Fruit fly (Drosophila melanogaster) whole organism, wandering third instar larva: ENCODE results near the gene hid.
A peak's percentile ranks its signal among the peaks of the same experiment; 100 is the strongest.

Experiments used
- Abd-B ChIP-seq: fragments of >200 bp; optimal IDR thresholded peaks from 2 replicates; lab custom pipeline; 2017; ENCODE audit warnings: missing biosample characterization, missing genetic modification characterization
- CG32264 ChIP-seq: fragments of 200-800 bp; sonication (Bioruptor generic); optimal IDR thresholded peaks from 2 replicates; lab custom pipeline; 2016; ENCODE audit warnings: missing biosample characterization, missing genetic modification characterization
- CG9705 ChIP-seq: fragments of 200-800 bp; sonication (Bioruptor generic); optimal IDR thresholded peaks from 2 replicates; lab custom pipeline; 2018; ENCODE audit warnings: missing biosample characterization, mild to moderate bottlenecking, missing genetic modification characterization
- CrebA ChIP-seq: fragments of 200-800 bp; sonication (Bioruptor generic); optimal IDR thresholded peaks from 2 replicates; lab custom pipeline; 2016; ENCODE audit warnings: missing biosample characterization, mild to moderate bottlenecking, missing genetic modification characterization, borderline replicate concordance
- Dfd ChIP-seq: fragments of >200 bp; optimal IDR thresholded peaks from 2 replicates; lab custom pipeline; 2017; ENCODE audit warnings: missing biosample characterization, missing genetic modification characterization
- Dif ChIP-seq: fragments of 200-275, 200-300 bp; sonication (Bioruptor generic); optimal IDR thresholded peaks from 2 replicates; lab custom pipeline; 2018; ENCODE audit warnings: missing biosample characterization, missing genetic modification characterization; ENCODE audit not compliant: partially characterized antibody
- GATAd ChIP-seq: sonication (Bioruptor generic); optimal IDR thresholded peaks from 2 replicates; lab custom pipeline; 2016; ENCODE audit warnings: missing biosample characterization, missing genetic modification characterization
- HLH106 ChIP-seq: fragments of 200-800 bp; optimal IDR thresholded peaks from 3 replicates; lab custom pipeline; 2019; ENCODE audit warnings: missing biosample characterization, mild to moderate bottlenecking, missing genetic modification characterization, moderate library complexity
- Hnf4 ChIP-seq: fragments of 200-800 bp; sonication (Bioruptor generic); optimal IDR thresholded peaks from 2 replicates; lab custom pipeline; 2016; ENCODE audit warnings: missing biosample characterization, mild to moderate bottlenecking, missing genetic modification characterization
- Hr78 ChIP-seq: fragments of >200 bp; optimal IDR thresholded peaks from 2 replicates; lab custom pipeline; 2017; ENCODE audit warnings: missing biosample characterization, missing genetic modification characterization
- Hr83 ChIP-seq: fragments of 200-300 bp; sonication (Bioruptor generic); optimal IDR thresholded peaks from 2 replicates; lab custom pipeline; 2016; ENCODE audit warnings: missing biosample characterization, mild to moderate bottlenecking, missing genetic modification characterization, moderate library complexity; ENCODE audit not compliant: poor library complexity, severe bottlenecking
- Jra ChIP-seq: sonication (Bioruptor generic); optimal IDR thresholded peaks from 2 replicates; lab custom pipeline; 2016; ENCODE audit warnings: missing biosample characterization, missing genetic modification characterization
- Mio ChIP-seq: sonication (Bioruptor generic); optimal IDR thresholded peaks from 2 replicates; lab custom pipeline; 2016; ENCODE audit warnings: missing biosample characterization, missing genetic modification characterization
- Myc ChIP-seq: fragments of >200 bp; optimal IDR thresholded peaks from 2 replicates; lab custom pipeline; 2017
- N ChIP-seq: fragments of >200 bp; optimal IDR thresholded peaks from 2 replicates; lab custom pipeline; 2018; ENCODE audit warnings: missing biosample characterization, missing external identifiers, missing genetic modification characterization
- OdsH ChIP-seq: fragments of 200-800 bp; sonication (Bioruptor generic); optimal IDR thresholded peaks from 2 replicates; lab custom pipeline; 2016; ENCODE audit warnings: missing biosample characterization, mild to moderate bottlenecking, missing genetic modification characterization
- Rel ChIP-seq, 2 experiments: fragments of 200-800 bp; sonication (Bioruptor generic) in 1 of 2; optimal IDR thresholded peaks; 2 replicates in 1 of 2; 3 replicates in 1 of 2; lab custom pipeline; 2016 to 2019; ENCODE audit warnings: mild to moderate bottlenecking in 2 of 2, missing biosample characterization in 2 of 2, missing genetic modification characterization in 2 of 2, moderate library complexity in 1 of 2
- Sp1 ChIP-seq: fragments of 200-800 bp; sonication (Bioruptor generic); optimal IDR thresholded peaks from 3 replicates; lab custom pipeline; 2019; ENCODE audit warnings: missing biosample characterization, mild to moderate bottlenecking, missing genetic modification characterization, moderate library complexity
- Vsx2 ChIP-seq: fragments of 200-300, 225-300 bp; sonication (Bioruptor generic); optimal IDR thresholded peaks from 2 replicates; lab custom pipeline; 2018; ENCODE audit warnings: missing biosample characterization, missing genetic modification characterization; ENCODE audit not compliant: partially characterized antibody
- br ChIP-seq: fragments of 200-800 bp; sonication (Bioruptor generic); optimal IDR thresholded peaks from 2 replicates; lab custom pipeline; 2016; ENCODE audit warnings: missing biosample characterization, missing genetic modification characterization
- brk ChIP-seq: fragments of 200-800 bp; sonication (Bioruptor generic); optimal IDR thresholded peaks from 2 replicates; lab custom pipeline; 2016; ENCODE audit warnings: missing biosample characterization, mild to moderate bottlenecking, missing genetic modification characterization
- dl ChIP-seq, 2 experiments: fragments of 175-275, 200-275 bp in 1 of 2; fragments of 200-275 bp in 1 of 2; sonication (Bioruptor generic); optimal IDR thresholded peaks; lab custom pipeline; 2018; ENCODE audit warnings: mild to moderate bottlenecking in 2 of 2, missing biosample characterization in 2 of 2, missing genetic modification characterization in 2 of 2, moderate library complexity in 2 of 2; ENCODE audit not compliant: partially characterized antibody in 2 of 2, insufficient read depth in 1 of 2
- dmrt93B ChIP-seq: fragments of 200-800 bp; sonication (Bioruptor generic); optimal IDR thresholded peaks from 2 replicates; lab custom pipeline; 2018; ENCODE audit warnings: missing biosample characterization, mild to moderate bottlenecking, missing genetic modification characterization
- dsf ChIP-seq: sonication (Bioruptor generic); optimal IDR thresholded peaks from 2 replicates; lab custom pipeline; 2016; ENCODE audit warnings: missing biosample characterization, missing genetic modification characterization, borderline replicate concordance
- ey ChIP-seq: fragments of 200-800 bp; sonication (Bioruptor generic); optimal IDR thresholded peaks from 2 replicates; lab custom pipeline; 2016; ENCODE audit warnings: missing biosample characterization, missing genetic modification characterization
- foxo ChIP-seq, 2 experiments: fragments of 200-800 bp; sonication (Bioruptor generic); optimal IDR thresholded peaks; 2 replicates in 1 of 2; 3 replicates in 1 of 2; lab custom pipeline; 2016 to 2017; ENCODE audit warnings: missing biosample characterization in 2 of 2, missing genetic modification characterization in 2 of 2
- fru ChIP-seq: fragments of 200-800 bp; sonication (Bioruptor generic); optimal IDR thresholded peaks from 3 replicates; lab custom pipeline; 2016; ENCODE audit warnings: missing biosample characterization, mild to moderate bottlenecking, missing genetic modification characterization
- h ChIP-seq: fragments of 200-800 bp; sonication (Bioruptor generic); optimal IDR thresholded peaks from 3 replicates; lab custom pipeline; 2016; ENCODE audit warnings: missing biosample characterization, mild to moderate bottlenecking, missing genetic modification characterization
- jim ChIP-seq: fragments of 175-275, 200-325 bp; sonication (Bioruptor generic); optimal IDR thresholded peaks from 2 replicates; lab custom pipeline; 2016; ENCODE audit warnings: missing biosample characterization, mild to moderate bottlenecking, missing genetic modification characterization
- lola ChIP-seq: fragments of >200 bp; optimal IDR thresholded peaks from 2 replicates; lab custom pipeline; 2017; ENCODE audit warnings: missing biosample characterization, missing genetic modification characterization
- pan ChIP-seq: fragments of >200 bp; optimal IDR thresholded peaks from 2 replicates; lab custom pipeline; 2017
- psq ChIP-seq: fragments of 200-800 bp; sonication (Bioruptor generic); optimal IDR thresholded peaks from 3 replicates; lab custom pipeline; 2017; ENCODE audit warnings: missing biosample characterization, mild to moderate bottlenecking, missing genetic modification characterization, moderate library complexity
- rgr ChIP-seq: fragments of 200-800 bp; sonication (Bioruptor generic); optimal IDR thresholded peaks from 3 replicates; lab custom pipeline; 2016; ENCODE audit warnings: missing biosample characterization, mild to moderate bottlenecking, missing genetic modification characterization
- sage ChIP-seq: fragments of 200-800 bp; sonication (Bioruptor generic); optimal IDR thresholded peaks from 2 replicates; lab custom pipeline; 2016; ENCODE audit warnings: missing biosample characterization, mild to moderate bottlenecking, missing genetic modification characterization
- sv ChIP-seq: fragments of 200-800 bp; sonication (Bioruptor generic); optimal IDR thresholded peaks from 3 replicates; lab custom pipeline; 2016; ENCODE audit warnings: missing biosample characterization, missing genetic modification characterization
- tai ChIP-seq: sonication (Bioruptor generic); optimal IDR thresholded peaks from 2 replicates; lab custom pipeline; 2016; ENCODE audit warnings: missing biosample characterization, missing genetic modification characterization
- usp ChIP-seq: fragments of >200 bp; optimal IDR thresholded peaks from 2 replicates; lab custom pipeline; 2017; ENCODE audit warnings: missing biosample characterization, missing genetic modification characterization
- woc ChIP-seq: sonication (Bioruptor generic); optimal IDR thresholded peaks from 2 replicates; lab custom pipeline; 2016; ENCODE audit warnings: missing biosample characterization, mild to moderate bottlenecking, missing genetic modification characterization

hid gene

DNA sequence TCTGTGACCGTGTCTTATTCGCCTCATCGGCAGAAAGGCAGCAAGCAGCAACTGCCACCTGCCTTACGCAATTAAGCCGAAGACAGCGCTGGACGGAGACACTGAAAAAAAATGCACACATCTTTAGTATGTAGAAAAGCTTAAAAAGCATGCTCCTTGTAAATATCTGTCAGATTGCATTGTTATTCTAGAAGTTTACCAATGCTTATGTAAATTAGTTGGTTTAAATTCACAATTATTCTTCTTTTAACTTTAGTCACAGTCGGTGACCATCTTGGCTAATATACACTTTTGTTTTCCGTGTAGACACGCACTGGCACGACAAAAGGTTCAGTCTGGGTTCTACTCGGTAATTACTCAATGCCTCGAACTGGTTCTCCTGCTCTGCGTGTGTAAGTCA, 30.2 kb upstream of the hid start:
- peak; percentile 82 for TF ChIP-seq Sp1 (GFP tag; lab: Kevin White, UChicago)
- TF ChIP-seq ey: peak; percentile 83
- no peak for TF ChIP-seq Rel (GFP tag; optimal IDR thresholded peaks at IDR 0.05; lab: Kevin White, UChicago)
- TF ChIP-seq Rel (tag; optimal IDR thresholded peaks at IDR 0.05; lab: Kevin White, UChicago): no peak
- peak; percentile 86 for TF ChIP-seq h (GFP tag; lab: Kevin White, UChicago)
- TF ChIP-seq jim (GFP tag; lab: Kevin White, UChicago): no peak
- TF ChIP-seq brk (GFP tag; lab: Kevin White, UChicago): peak; percentile 39
- TF ChIP-seq dmrt93B (GFP tag; lab: Kevin White, UChicago): peak; percentile 66
- peak in 1 of 2 experiments; percentile 84 for TF ChIP-seq foxo (GFP tag; optimal IDR thresholded peaks at IDR 0.05; lab: Kevin White, UChicago)
- no peak for TF ChIP-seq Dif
- TF ChIP-seq Dfd (GFP tag; lab: Kevin White, UChicago): no peak
- TF ChIP-seq psq (GFP tag; lab: Kevin White, UChicago): peak; percentile 79
- TF ChIP-seq dl (GFP tag; optimal IDR thresholded peaks at IDR 0.05; lab: Kevin White, UChicago; ENCODE audit: insufficient read depth in 1 of 2, partially characterized antibody in 2 of 2): no peak
- peak; percentile 75 for TF ChIP-seq woc
- no peak for TF ChIP-seq Myc (lab: Kevin White, UChicago)
- TF ChIP-seq Jra (GFP tag; lab: Kevin White, UChicago): peak; percentile 52
- no peak for TF ChIP-seq N (GFP tag; lab: Kevin White, UChicago)
- TF ChIP-seq sv (GFP tag; lab: Kevin White, UChicago): no peak
- no peak for TF ChIP-seq Hr78
- peak; percentile 58 for TF ChIP-seq tai (GFP tag; lab: Kevin White, UChicago)
- peak; percentile 82 for TF ChIP-seq OdsH (GFP tag; lab: Kevin White, UChicago)
- no peak for TF ChIP-seq Vsx2 (GFP tag; lab: Kevin White, UChicago)
- peak; percentile 82 for TF ChIP-seq rgr (GFP tag; lab: Kevin White, UChicago)
- no peak for TF ChIP-seq CG9705
- TF ChIP-seq GATAd (GFP tag; lab: Kevin White, UChicago): no peak
- peak; percentile 50 for TF ChIP-seq CG32264 (GFP tag; lab: Kevin White, UChicago)
- no peak for TF ChIP-seq lola (GFP tag; lab: Kevin White, UChicago)
- no peak for TF ChIP-seq Abd-B (GFP tag; lab: Kevin White, UChicago)
- peak; percentile 75 for TF ChIP-seq sage (GFP tag; lab: Kevin White, UChicago)
- TF ChIP-seq Hr83: no peak
- TF ChIP-seq Mio (GFP tag; lab: Kevin White, UChicago): no peak
- TF ChIP-seq CrebA (GFP tag; lab: Kevin White, UChicago): peak; percentile 15
- no peak for TF ChIP-seq pan (lab: Kevin White, UChicago)
- TF ChIP-seq Hnf4 (GFP tag; lab: Kevin White, UChicago): peak; percentile 79
- no peak for TF ChIP-seq usp (GFP tag; lab: Kevin White, UChicago)
- TF ChIP-seq fru: peak; percentile 91
- peak; percentile 79 for TF ChIP-seq HLH106 (tag; lab: Kevin White, UChicago)
- peak; percentile 42 for TF ChIP-seq dsf (GFP tag; lab: Kevin White, UChicago)
- peak; percentile 83 for TF ChIP-seq br (GFP tag; lab: Kevin White, UChicago)

DNA sequence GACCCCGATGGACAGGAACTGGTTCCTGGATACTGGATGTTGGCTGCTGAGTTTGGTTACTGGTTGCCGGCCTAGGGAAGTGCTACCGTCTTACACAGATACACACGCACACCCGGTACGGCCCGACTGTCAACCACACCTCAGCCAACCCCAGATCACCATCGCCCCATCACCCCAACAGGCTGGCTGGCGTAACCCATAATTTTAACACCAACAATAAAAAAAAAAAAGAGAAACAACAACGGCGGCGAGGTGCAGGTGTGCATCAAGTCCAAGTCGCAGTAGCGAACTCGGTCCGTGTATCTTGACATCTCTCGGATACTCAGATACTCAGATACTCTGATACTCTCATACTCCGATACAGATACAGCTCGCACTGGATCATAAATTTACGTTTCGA, 28.3 kb upstream of the hid start:
- TF ChIP-seq Hr78: no peak
- no peak for TF ChIP-seq N (GFP tag; lab: Kevin White, UChicago)
- TF ChIP-seq Abd-B (GFP tag; lab: Kevin White, UChicago): no peak
- no peak for TF ChIP-seq GATAd (GFP tag; lab: Kevin White, UChicago)
- TF ChIP-seq h (GFP tag; lab: Kevin White, UChicago): peak; percentile 13
- no peak for TF ChIP-seq Vsx2 (GFP tag; lab: Kevin White, UChicago)
- TF ChIP-seq br (GFP tag; lab: Kevin White, UChicago): peak; percentile 1
- TF ChIP-seq CG9705: no peak
- TF ChIP-seq OdsH (GFP tag; lab: Kevin White, UChicago): no peak
- no peak for TF ChIP-seq brk (GFP tag; lab: Kevin White, UChicago)
- no peak for TF ChIP-seq CG32264 (GFP tag; lab: Kevin White, UChicago)
- TF ChIP-seq fru: peak; percentile 23
- no peak for TF ChIP-seq Dfd (GFP tag; lab: Kevin White, UChicago)
- peak; percentile 44 for TF ChIP-seq psq (GFP tag; lab: Kevin White, UChicago)
- TF ChIP-seq Dif: no peak
- no peak for TF ChIP-seq Mio (GFP tag; lab: Kevin White, UChicago)
- TF ChIP-seq dl (GFP tag; optimal IDR thresholded peaks at IDR 0.05; lab: Kevin White, UChicago; ENCODE audit: insufficient read depth in 1 of 2, partially characterized antibody in 2 of 2): peak in 1 of 2 experiments; percentile 13
- peak; percentile 62 for TF ChIP-seq jim (GFP tag; lab: Kevin White, UChicago)
- TF ChIP-seq dsf (GFP tag; lab: Kevin White, UChicago): no peak
